Worm (Caenorhabditis elegans): Measurements from ENCODE around the gene Y53F4B.43.

The Y53F4B.43 gene

DNA sequence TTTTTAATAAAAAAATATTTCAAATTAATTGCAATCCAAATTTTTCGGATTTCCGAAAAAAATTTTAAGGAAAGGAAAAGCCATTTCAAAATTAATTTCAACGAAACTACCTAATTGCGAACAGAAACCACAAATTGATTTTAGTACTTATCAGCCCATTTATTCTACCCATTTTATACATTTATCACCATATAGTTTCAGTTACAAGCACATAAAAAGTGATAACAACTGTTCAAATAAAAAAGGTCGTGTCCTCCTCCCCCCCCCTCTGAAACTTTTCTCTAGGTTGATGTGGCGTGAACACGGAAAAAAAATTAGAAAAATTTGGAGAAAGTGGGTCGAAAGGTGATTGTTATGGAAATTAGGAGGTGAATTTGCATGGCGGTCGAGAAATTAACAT is 23.4 kb upstream of the Y53F4B.43 start:
- TF ChIP-seq egl-18 (GFP tag; IDR thresholded peaks at IDR 0.05) (no peak), lsy-27 (tag; optimal IDR thresholded peaks at IDR 0.05; ENCODE audit: borderline replicate concordance, insufficient read depth) (no peak), akir-1 (GFP tag; optimal IDR thresholded peaks at IDR 0.05) (no peak), hmg-1.2 (GFP tag; IDR thresholded peaks at IDR 0.05) (no peak), let-526 (GFP tag; IDR thresholded peaks at IDR 0.05) (no peak), egrh-3 (GFP tag; IDR thresholded peaks at IDR 0.05) (no peak), nhr-80 (tag; optimal IDR thresholded peaks at IDR 0.05) (peak; percentile 82), unc-130 (GFP tag; optimal IDR thresholded peaks at IDR 0.05) (no peak)

- no peak for TF ChIP-seq F52B5.7 (tag; optimal IDR thresholded peaks at IDR 0.05)
- TF ChIP-seq F57C9.4 (tag; optimal IDR thresholded peaks at IDR 0.05), result no peak
These were observed 21.9 kb upstream of the Y53F4B.43 start for ce11 chrII:14966420-14966819.

DNA sequence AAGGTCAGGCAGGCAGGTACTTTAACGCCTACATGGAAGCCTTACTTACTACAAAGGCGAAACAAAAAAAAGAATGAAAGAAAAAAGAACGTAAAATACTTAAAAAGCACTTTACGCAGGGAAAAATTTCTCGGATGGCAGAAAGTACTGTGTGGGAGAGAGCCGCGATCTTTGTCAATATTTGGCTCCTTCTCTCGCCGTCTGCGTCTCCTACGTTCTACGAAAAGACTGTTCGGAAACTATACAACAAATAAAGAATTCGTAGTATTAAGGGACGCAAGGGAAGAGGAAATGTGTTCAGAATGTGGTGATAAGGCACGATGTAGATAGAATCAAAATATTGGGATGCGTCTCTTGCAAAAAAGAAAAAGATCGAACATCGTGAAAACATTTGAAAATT is 21.2 kb upstream of the Y53F4B.43 start:
- TF ChIP-seq mes-4 (tag; optimal IDR thresholded peaks at IDR 0.05), result no peak
- no peak for TF ChIP-seq egl-44 (GFP tag; IDR thresholded peaks at IDR 0.05)
- TF ChIP-seq ekl-4 (GFP tag; IDR thresholded peaks at IDR 0.05), result no peak
- TF ChIP-seq Y95B8A.8 (GFP tag; IDR thresholded peaks at IDR 0.05), result no peak
- no peak for TF ChIP-seq zfh-2 (GFP tag; conservative IDR thresholded peaks at IDR 0.05)
- no peak for TF ChIP-seq rec-8 (tag; optimal IDR thresholded peaks at IDR 0.05)

- TF ChIP-seq repo-1 (tag; optimal IDR thresholded peaks at IDR 0.05), result no peak
- no peak for TF ChIP-seq Y95B8A.8 (GFP tag; IDR thresholded peaks at IDR 0.05)
- no peak for TF ChIP-seq mes-4 (tag; optimal IDR thresholded peaks at IDR 0.05)
- TF ChIP-seq C17E4.6 (GFP tag; IDR thresholded peaks at IDR 0.05), result no peak
- no peak for TF ChIP-seq Y53G8AR.9 (GFP tag; conservative IDR thresholded peaks at IDR 0.05)
- peak; percentile 54 for TF ChIP-seq F33H1.4 (GFP tag; IDR thresholded peaks at IDR 0.05)
- no peak for TF ChIP-seq tbx-9 (tag; optimal IDR thresholded peaks at IDR 0.05; ENCODE audit: borderline replicate concordance)
- no peak for TF ChIP-seq sdz-38 (tag; optimal IDR thresholded peaks at IDR 0.05)
- TF ChIP-seq rpc-1 (optimal IDR thresholded peaks at IDR 0.05), result no peak
- TF ChIP-seq rpc-1 (tag; optimal IDR thresholded peaks at IDR 0.05), result no peak
- TF ChIP-seq lin-26 (GFP tag; IDR thresholded peaks at IDR 0.05), result no peak
- no peak for TF ChIP-seq gei-17 (GFP tag; optimal IDR thresholded peaks at IDR 0.05)
- no peak for TF ChIP-seq C06A6.2 (GFP tag; conservative IDR thresholded peaks at IDR 0.05)
- TF ChIP-seq nhr-90 (tag; optimal IDR thresholded peaks at IDR 0.05), result no peak
- TF ChIP-seq B0019.2 (GFP tag; conservative IDR thresholded peaks at IDR 0.05), result no peak
- no peak for TF ChIP-seq aptf-3 (GFP tag; IDR thresholded peaks at IDR 0.05)
- TF ChIP-seq B0261.1 (tag; optimal IDR thresholded peaks at IDR 0.05), result no peak
- TF ChIP-seq lsl-1 (GFP tag; optimal IDR thresholded peaks at IDR 0.05), result peak; percentile 69
These were observed 20.0 kb upstream of the Y53F4B.43 start for ce11 chrII:14968275-14968674.

DNA sequence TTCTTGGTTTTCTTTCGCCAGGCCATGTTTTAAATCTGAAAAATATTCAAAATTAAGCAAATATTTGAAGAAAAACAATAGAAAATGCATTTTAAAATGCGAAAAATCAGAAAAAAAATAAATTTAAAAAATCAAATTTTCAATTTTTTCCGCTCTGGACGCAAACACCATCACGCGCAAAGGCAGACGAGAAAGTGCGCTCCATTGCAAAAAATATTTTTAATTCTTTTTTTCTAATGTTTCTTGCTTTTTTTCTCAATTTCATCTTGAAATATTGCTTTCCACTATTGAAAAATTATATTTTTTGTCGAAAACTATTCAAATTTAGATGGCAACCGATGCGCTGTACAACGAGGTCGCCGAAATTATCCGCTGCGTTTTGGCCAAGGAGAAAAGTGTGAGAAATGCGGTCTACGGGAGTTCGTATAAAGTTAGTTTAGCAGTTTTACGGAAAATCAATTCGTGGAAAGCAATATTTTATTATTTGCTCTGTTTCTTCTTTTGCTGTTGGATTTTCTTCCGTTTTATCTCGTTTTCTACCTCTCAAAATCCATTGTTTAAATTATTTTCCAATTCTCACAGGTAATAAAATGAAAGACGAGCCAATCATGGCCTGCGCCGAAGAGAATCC is 18.8 kb upstream of the Y53F4B.43 start, which contains the start of the genes pole-4, nsun-5 and metl-2:
TSS of gene pole-4 (minus strand) at position 35 of the 631 bp plus-strand sequence.
TSS of gene nsun-5 (plus strand) at position 298 of the 631 bp plus-strand sequence.
TSS of gene metl-2 (plus strand) at position 581 of the 631 bp plus-strand sequence.
- TF ChIP-seq ztf-25 (GFP tag; IDR thresholded peaks at IDR 0.05) (no peak), dpl-1 (GFP tag; optimal IDR thresholded peaks at IDR 0.05) (peak; percentile 26), attf-5 (GFP tag; optimal IDR thresholded peaks at IDR 0.05) (peak; percentile 28), mcd-1 (GFP tag; IDR thresholded peaks at IDR 0.05) (peak; percentile 83), D2030.7 (GFP tag; IDR thresholded peaks at IDR 0.05) (no peak; the same call in 1 of the 2 replicates), ekl-4 (GFP tag; IDR thresholded peaks at IDR 0.05) (no peak), nfyb-1 (GFP tag; IDR thresholded peaks at IDR 0.05) (no peak), lin-35 (GFP tag; optimal IDR thresholded peaks at IDR 0.05) (peak in 1 of 3 experiments; percentile 39), ccch-3 (GFP tag; optimal IDR thresholded peaks at IDR 0.05) (no peak), F23B12.7 (tag; optimal IDR thresholded peaks at IDR 0.05; ENCODE audit: insufficient read depth) (peak; percentile 69), efl-1 (GFP tag; optimal IDR thresholded peaks at IDR 0.05) (peak; percentile 24), pha-4 (tag; optimal IDR thresholded peaks at IDR 0.05) (peak; percentile 8)

All from whole organism, young adult.